Fruit fly (Drosophila melanogaster): Measurements from ENCODE around the gene Cip4.

DNA sequence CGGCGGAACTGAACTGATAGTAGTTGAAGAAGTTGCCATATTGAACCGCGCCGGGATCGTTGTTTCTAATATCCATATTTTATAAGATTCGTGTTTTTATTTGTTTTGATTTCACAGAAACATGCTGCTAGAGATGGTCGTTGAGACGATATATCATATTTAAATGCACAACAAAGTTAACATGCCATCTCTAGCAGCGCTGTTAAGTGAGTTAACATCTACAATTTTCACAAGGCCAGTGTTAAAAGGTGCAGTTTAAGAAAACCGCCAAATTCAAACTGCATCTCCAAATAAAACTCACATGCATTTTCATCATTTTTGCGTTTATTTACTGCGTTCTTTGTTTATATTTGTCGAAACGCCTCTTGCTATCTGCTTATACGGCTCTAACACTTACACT, 3.4 kb upstream of the Cip4 start, which contains the start of gene CG11342:
- TF ChIP-seq CG12605 (GFP tag; IDR thresholded peaks at IDR 0.05): no peak
- TF ChIP-seq CG14655 (GFP tag; optimal IDR thresholded peaks at IDR 0.05): no peak
- no peak for TF ChIP-seq rn (GFP tag; IDR thresholded peaks at IDR 0.05)
- TF ChIP-seq Pif1A (GFP tag; optimal IDR thresholded peaks at IDR 0.05): no peak
- TF ChIP-seq CG4496 (GFP tag; IDR thresholded peaks at IDR 0.05): no peak
- no peak for TF ChIP-seq CG15710 (tag; optimal IDR thresholded peaks at IDR 0.05)

Data from whole organism, pupa.